Worm (Caenorhabditis elegans) whole organism, L1 larva: ENCODE data around the gene lgc-10.

Experiments used
- C04F5.9 ChIP-seq: sonication (generic microtip); optimal IDR thresholded peaks from 2 replicates; lab custom pipeline; 2016; ENCODE audit warnings: missing genetic modification characterization, missing compliant biosample characterization
- F16B12.6 ChIP-seq: fragments of 150-350 bp; optimal IDR thresholded peaks from 2 replicates; lab custom pipeline; 2014; ENCODE audit warnings: missing biosample characterization, missing genetic modification characterization
- Y116A8C.19 ChIP-seq: sonication (generic microtip); optimal IDR thresholded peaks from 2 replicates; lab custom pipeline; 2016; ENCODE audit warnings: missing compliant biosample characterization, missing genetic modification characterization, borderline replicate concordance
- aly-2 ChIP-seq: fragments of 150-350 bp; optimal IDR thresholded peaks from 2 replicates; lab custom pipeline; 2014; ENCODE audit warnings: missing biosample characterization, missing genetic modification characterization
- ama-1 ChIP-seq: fragments of 150-350 bp; optimal IDR thresholded peaks from 2 replicates; lab custom pipeline; 2014
- blmp-1 ChIP-seq: fragments of 150-350 bp; optimal IDR thresholded peaks from 2 replicates; lab custom pipeline; 2014; ENCODE audit warnings: missing biosample characterization, missing genetic modification characterization
- ceh-63 ChIP-seq: fragments of 200-800 bp; sonication (Bioruptor generic); optimal IDR thresholded peaks from 2 replicates; lab custom pipeline; 2018; ENCODE audit warnings: mild to moderate bottlenecking, missing genetic modification characterization, missing compliant biosample characterization
- ceh-8 ChIP-seq: fragments of 200-800 bp; sonication (Bioruptor generic); optimal IDR thresholded peaks from 2 replicates; lab custom pipeline; 2018; ENCODE audit warnings: mild to moderate bottlenecking, missing genetic modification characterization, moderate library complexity, missing compliant biosample characterization
- ceh-88 ChIP-seq: fragments of 200-800 bp; sonication (Bioruptor generic); IDR thresholded peaks from 2 replicates; pipeline ENCODE4 v1.3.6; 2022; ENCODE audit warnings: missing genetic modification characterization, missing compliant biosample characterization
- efl-1 ChIP-seq, 4 experiments: fragments of 150-350 bp; optimal IDR thresholded peaks in 3 of 4; peaks in 1 of 4; 1 replicate in 1 of 4; 2 replicates in 3 of 4; lab custom pipeline; 2014; ENCODE audit warnings: missing biosample characterization in 2 of 4, missing genetic modification characterization in 2 of 4, missing genetic modification reagents in 2 of 4
- egl-27 ChIP-seq, 2 experiments: fragments of 150-350 bp in 1 of 2; sonication (generic microtip); optimal IDR thresholded peaks; 3 replicates each; lab custom pipeline; 2017 to 2018; ENCODE audit warnings: missing biosample characterization in 2 of 2, missing genetic modification characterization in 2 of 2, missing genetic modification reagents in 2 of 2
- elt-3 ChIP-seq, 6 experiments: fragments of 150-350 bp in 1 of 6; sonication (generic microtip); optimal IDR thresholded peaks; 2 replicates each; lab custom pipeline; 2017 to 2018; ENCODE audit warnings: missing biosample characterization in 6 of 6, missing genetic modification characterization in 6 of 6, inconsistent platforms in 1 of 6
- ets-5 ChIP-seq: fragments of 200-800 bp; sonication (Bioruptor generic); IDR thresholded peaks from 2 replicates; pipeline ENCODE4 v1.3.6; 2022; ENCODE audit warnings: missing genetic modification characterization, missing compliant biosample characterization
- fkh-4 ChIP-seq: sonication (generic microtip); optimal IDR thresholded peaks from 2 replicates; lab custom pipeline; 2016; ENCODE audit warnings: missing compliant biosample characterization, missing genetic modification characterization, borderline replicate concordance
- fkh-8 ChIP-seq: sonication (generic microtip); optimal IDR thresholded peaks from 2 replicates; lab custom pipeline; 2016; ENCODE audit warnings: mild to moderate bottlenecking, missing genetic modification characterization, missing compliant biosample characterization
- grh-1 ChIP-seq: fragments of 200-800 bp; sonication (Bioruptor generic); IDR thresholded peaks from 2 replicates; pipeline ENCODE4 v1.3.6; 2022; ENCODE audit warnings: missing genetic modification reagents, missing genetic modification characterization, missing compliant biosample characterization
- hlh-4 ChIP-seq: sonication (generic microtip); optimal IDR thresholded peaks from 2 replicates; lab custom pipeline; 2016; ENCODE audit warnings: mild to moderate bottlenecking, missing genetic modification characterization, missing compliant biosample characterization
- irx-1 ChIP-seq: sonication (generic microtip); optimal IDR thresholded peaks from 2 replicates; lab custom pipeline; 2016; ENCODE audit warnings: missing genetic modification characterization, missing compliant biosample characterization
- isw-1 ChIP-seq: fragments of 200-800 bp; sonication (Bioruptor generic); IDR thresholded peaks from 2 replicates; pipeline ENCODE4 v1.3.6; 2022; ENCODE audit warnings: missing genetic modification characterization, missing compliant biosample characterization
- lin-13 ChIP-seq: fragments of 150-350 bp; optimal IDR thresholded peaks from 2 replicates; lab custom pipeline; 2014; ENCODE audit warnings: missing biosample characterization, missing genetic modification reagents, missing genetic modification characterization
- lin-14 ChIP-seq: fragments of 200-800 bp; sonication (Bioruptor generic); optimal IDR thresholded peaks from 2 replicates; lab custom pipeline; 2018; ENCODE audit warnings: mild to moderate bottlenecking, missing genetic modification characterization, moderate library complexity, missing compliant biosample characterization
- lin-35 ChIP-seq, 2 experiments: fragments of 150-350 bp; optimal IDR thresholded peaks; 2 replicates each; lab custom pipeline; 2014; ENCODE audit warnings: missing biosample characterization in 2 of 2, missing genetic modification characterization in 2 of 2, missing genetic modification reagents in 2 of 2
- mdl-1 ChIP-seq, 2 experiments: fragments of 150-350 bp; optimal IDR thresholded peaks; 2 replicates each; lab custom pipeline; 2014 to 2017; ENCODE audit warnings: missing biosample characterization in 2 of 2, missing genetic modification characterization in 2 of 2, inconsistent platforms in 1 of 2
- mef-2 ChIP-seq: fragments of 150-350 bp; optimal IDR thresholded peaks from 2 replicates; lab custom pipeline; 2014; ENCODE audit warnings: missing biosample characterization, missing genetic modification characterization
- nhr-19 ChIP-seq: fragments of 200-800 bp; sonication (Bioruptor generic); conservative IDR thresholded peaks from 2 replicates; pipeline ENCODE4 v1.3.6; 2022; ENCODE audit warnings: missing genetic modification characterization, missing compliant biosample characterization
- nhr-20 ChIP-seq: sonication (generic microtip); optimal IDR thresholded peaks from 2 replicates; lab custom pipeline; 2016; ENCODE audit warnings: mild to moderate bottlenecking, missing genetic modification characterization, missing compliant biosample characterization
- nhr-47 ChIP-seq: sonication (generic microtip); optimal IDR thresholded peaks from 2 replicates; lab custom pipeline; 2016; ENCODE audit warnings: mild to moderate bottlenecking, missing genetic modification characterization, moderate library complexity, missing compliant biosample characterization
- nhr-71 ChIP-seq: sonication (generic microtip); optimal IDR thresholded peaks from 2 replicates; lab custom pipeline; 2016; ENCODE audit warnings: mild to moderate bottlenecking, missing genetic modification characterization, moderate library complexity, missing compliant biosample characterization
- nhr-76 ChIP-seq: sonication (generic microtip); optimal IDR thresholded peaks from 2 replicates; lab custom pipeline; 2017; ENCODE audit warnings: missing biosample characterization, missing genetic modification characterization
- nhr-77 ChIP-seq: fragments of 150-350 bp; optimal IDR thresholded peaks from 2 replicates; lab custom pipeline; 2014; ENCODE audit warnings: missing biosample characterization, missing genetic modification characterization
- pax-3 ChIP-seq: fragments of 200-800 bp; sonication (Bioruptor generic); optimal IDR thresholded peaks from 2 replicates; lab custom pipeline; 2018; ENCODE audit warnings: mild to moderate bottlenecking, missing genetic modification characterization, moderate library complexity, missing compliant biosample characterization
- rnt-1 ChIP-seq: sonication (generic microtip); optimal IDR thresholded peaks from 2 replicates; lab custom pipeline; 2016; ENCODE audit warnings: mild to moderate bottlenecking, missing genetic modification characterization, moderate library complexity, missing compliant biosample characterization
- sox-4 ChIP-seq: sonication (generic microtip); optimal IDR thresholded peaks from 2 replicates; lab custom pipeline; 2016; ENCODE audit warnings: missing genetic modification characterization, missing compliant biosample characterization
- tlp-1 ChIP-seq: fragments of 150-350 bp; optimal IDR thresholded peaks from 2 replicates; lab custom pipeline; 2014; ENCODE audit warnings: missing biosample characterization, missing genetic modification characterization
- unc-30 ChIP-seq: sonication (generic microtip); optimal IDR thresholded peaks from 2 replicates; lab custom pipeline; 2017; ENCODE audit warnings: missing biosample characterization, missing genetic modification characterization
- unc-86 ChIP-seq: sonication (generic microtip); optimal IDR thresholded peaks from 2 replicates; lab custom pipeline; 2016; ENCODE audit warnings: missing genetic modification characterization, missing compliant biosample characterization
- unc-98 ChIP-seq: fragments of 200-800 bp; sonication (Bioruptor generic); IDR thresholded peaks from 2 replicates; pipeline ENCODE4 v1.3.6; 2022; ENCODE audit warnings: missing genetic modification characterization, missing compliant biosample characterization
- vab-15 ChIP-seq: sonication (generic microtip); optimal IDR thresholded peaks from 2 replicates; lab custom pipeline; 2017; ENCODE audit warnings: missing genotype, mild to moderate bottlenecking, missing genetic modification characterization, missing compliant biosample characterization
- zip-4 ChIP-seq: fragments of 200-800 bp; sonication (Bioruptor generic); optimal IDR thresholded peaks from 2 replicates; lab custom pipeline; 2018; ENCODE audit warnings: mild to moderate bottlenecking, missing genetic modification characterization, moderate library complexity, missing compliant biosample characterization
- ztf-11 ChIP-seq, 2 experiments: sonication (generic microtip); optimal IDR thresholded peaks; 2 replicates each; lab custom pipeline; 2016 to 2017; ENCODE audit warnings: missing genetic modification characterization in 2 of 2, missing biosample characterization in 1 of 2, missing compliant biosample characterization in 1 of 2

The lgc-10 gene

DNA sequence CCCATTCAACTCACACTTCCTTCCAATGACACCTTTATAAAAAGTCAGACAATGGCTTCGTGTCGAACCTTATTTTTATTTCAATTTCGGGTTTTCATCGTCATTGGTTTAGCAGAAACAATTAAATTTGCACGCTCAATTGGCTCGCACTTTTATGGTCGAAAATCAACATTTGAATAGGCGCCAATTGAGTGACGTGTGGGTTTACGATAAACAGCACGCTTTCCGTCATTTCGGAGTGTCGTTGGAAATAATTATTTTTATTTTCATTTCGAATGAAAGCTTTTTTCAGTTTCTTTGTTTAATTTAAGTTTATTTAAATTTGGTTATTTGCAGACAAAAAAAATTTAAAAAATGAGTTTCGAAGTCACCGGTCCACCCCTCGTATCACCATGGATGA, 42.2 kb downstream of the lgc-10 start, which contains the start of gene exos-2 (continued):
- TF ChIP-seq lin-14 (no peak), ceh-63 (GFP tag; lab: Kevin White, UChicago) (no peak), sox-4 (no peak), grh-1 (peak; percentile 19; the same call in 1 of the 2 replicates), lin-35 (GFP tag; optimal IDR thresholded peaks at IDR 0.05; lab: Kevin White, UChicago) (peak; percentile 98 to 99), lin-13 (GFP tag; lab: Kevin White, UChicago) (peak; percentile 54), mef-2 (tag; lab: Kevin White, UChicago) (no peak), Y116A8C.19 (tag; lab: Kevin White, UChicago) (no peak), unc-86 (tag; lab: Kevin White, UChicago) (peak; percentile 60), ama-1 (lab: Kevin White, UChicago) (no peak), nhr-19 (GFP tag; lab: Robert Waterston, UW) (peak; percentile 50; the same call in 1 of the 2 replicates), nhr-20 (tag; lab: Kevin White, UChicago) (peak; percentile 62), vab-15 (tag; lab: Kevin White, UChicago) (no peak), nhr-77 (tag; lab: Kevin White, UChicago) (peak; percentile 55), aly-2 (peak; percentile 53), blmp-1 (no peak)

DNA sequence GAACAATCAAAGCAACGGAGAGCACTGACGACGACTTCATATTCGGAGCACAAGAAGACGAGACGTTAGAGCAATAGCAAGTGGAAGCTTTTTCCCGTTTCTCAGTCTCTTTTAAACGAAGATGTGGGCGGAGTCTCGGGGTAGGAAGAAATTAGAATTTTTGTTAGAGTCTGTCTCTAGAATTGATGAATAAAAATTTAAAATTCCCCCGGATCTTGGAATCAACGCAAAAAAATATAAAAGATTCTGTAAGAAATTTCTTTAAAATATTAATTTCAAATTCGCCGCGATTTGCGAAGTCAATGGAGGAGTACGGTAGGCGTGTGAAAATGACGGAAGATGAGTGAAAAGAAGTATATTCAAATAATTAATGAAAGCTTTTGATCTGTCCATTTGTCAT, 43.9 kb downstream of the lgc-10 start, which contains the start of gene nlp-71:
nlp-71 (minus strand) TSS at position 101 of the 400 bp plus-strand sequence.
- TF ChIP-seq mdl-1 (tag; optimal IDR thresholded peaks at IDR 0.05; lab: Kevin White, UChicago) (no peak), elt-3 (tag; optimal IDR thresholded peaks at IDR 0.05; lab: Kevin White, UChicago) (no peak), ets-5 (GFP tag; lab: Robert Waterston, UW) (no peak), mef-2 (tag; lab: Kevin White, UChicago) (no peak), pax-3 (tag; lab: Kevin White, UChicago) (no peak), zip-4 (GFP tag; lab: Kevin White, UChicago) (no peak), tlp-1 (tag; lab: Kevin White, UChicago) (no peak)

DNA sequence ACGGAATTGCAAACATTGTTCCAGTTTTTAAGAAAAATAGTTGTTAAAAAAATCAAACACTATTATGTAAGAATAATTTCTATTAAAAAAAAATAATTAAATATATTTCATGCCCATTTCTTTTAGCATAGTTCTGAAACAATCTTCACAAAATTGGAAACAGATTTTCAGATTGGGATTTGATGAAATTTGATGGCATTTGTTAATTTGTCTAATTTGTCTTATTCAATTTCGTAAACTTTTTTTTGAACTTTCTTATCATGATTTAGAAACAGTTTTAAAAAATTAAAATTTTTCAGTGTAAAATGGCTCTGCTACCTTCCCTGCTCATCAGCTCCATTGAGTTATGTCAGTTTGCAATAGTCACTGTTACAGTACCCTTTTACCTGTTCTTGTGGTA, 52.5 kb downstream of the lgc-10 start, which contains the start of gene srv-13:
srv-13 (plus strand) TSS at position 301 of the 400 bp plus-strand sequence.
- TF ChIP-seq rnt-1 (tag; lab: Kevin White, UChicago): no peak
- no peak for TF ChIP-seq grh-1
- TF ChIP-seq unc-30: no peak
- TF ChIP-seq ztf-11 (tag; optimal IDR thresholded peaks at IDR 0.05; lab: Kevin White, UChicago): no peak
- TF ChIP-seq irx-1 (tag; lab: Kevin White, UChicago): no peak
- TF ChIP-seq fkh-4: no peak
- TF ChIP-seq ceh-88 (GFP tag; lab: Robert Waterston, UW): no peak
- TF ChIP-seq pax-3 (tag; lab: Kevin White, UChicago): no peak
- no peak for TF ChIP-seq nhr-47
- TF ChIP-seq egl-27 (tag; optimal IDR thresholded peaks at IDR 0.05; lab: Kevin White, UChicago): no peak
- TF ChIP-seq aly-2: no peak
- TF ChIP-seq ets-5 (GFP tag; lab: Robert Waterston, UW): no peak
- TF ChIP-seq F16B12.6 (tag; lab: Kevin White, UChicago): no peak
- TF ChIP-seq ceh-8 (GFP tag; lab: Kevin White, UChicago): no peak
- no peak for TF ChIP-seq isw-1 (GFP tag; lab: Robert Waterston, UW)
- no peak for TF ChIP-seq efl-1 (optimal IDR thresholded peaks at IDR 0.05; lab: Kevin White, UChicago)
- TF ChIP-seq efl-1 (GFP tag; optimal IDR thresholded peaks at IDR 0.05 in 1 of 2; lab: Kevin White, UChicago): no peak
- no peak for TF ChIP-seq C04F5.9 (tag; lab: Kevin White, UChicago)
- TF ChIP-seq ceh-63 (GFP tag; lab: Kevin White, UChicago): no peak
- no peak for TF ChIP-seq hlh-4

DNA sequence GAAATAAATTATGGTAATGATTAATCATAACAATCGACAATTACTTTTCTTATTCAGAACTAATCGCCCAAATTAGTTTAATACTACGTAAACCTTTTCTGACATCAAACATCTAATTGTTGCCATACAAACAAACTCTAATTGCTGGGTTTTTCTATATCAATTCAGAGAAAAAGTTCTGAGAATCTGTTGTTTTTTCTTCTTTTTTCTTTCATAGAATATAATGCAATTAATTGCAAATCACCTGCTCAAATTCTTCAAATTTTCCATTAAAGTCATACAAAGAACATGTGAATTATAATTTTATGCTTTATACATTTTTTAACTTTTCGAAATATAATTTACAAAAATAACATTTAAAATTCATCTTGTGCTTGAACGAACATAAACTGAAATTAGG, 54.0 kb downstream of the lgc-10 start:
- TF ChIP-seq sox-4: no peak
- TF ChIP-seq hlh-4: peak; percentile 64
- no peak for TF ChIP-seq nhr-76 (tag; lab: Kevin White, UChicago)
- no peak for TF ChIP-seq ets-5 (GFP tag; lab: Robert Waterston, UW)
- no peak for TF ChIP-seq unc-98 (GFP tag; lab: Robert Waterston, UW)
- TF ChIP-seq nhr-47: no peak
- peak; percentile 52 for TF ChIP-seq fkh-8 (tag; lab: Kevin White, UChicago)
- TF ChIP-seq nhr-71: peak; percentile 22
- TF ChIP-seq ztf-11 (tag; optimal IDR thresholded peaks at IDR 0.05; lab: Kevin White, UChicago): no peak
- peak; percentile 8 for TF ChIP-seq pax-3 (tag; lab: Kevin White, UChicago)
- TF ChIP-seq, all 84 proteins: peak for 4
